Fruit fly (Drosophila melanogaster): ENCODE results near the gene CG34179.

dm6 chr2L:6019352-6020131 is 29.0 kb downstream of the CG34179 start, which contains the start of gene H2.0:
- no peak for TF ChIP-seq Dll (optimal IDR thresholded peaks at IDR 0.05)
- no peak for TF ChIP-seq psq (optimal IDR thresholded peaks at IDR 0.05)
- TF ChIP-seq EcR (GFP tag; optimal IDR thresholded peaks at IDR 0.05): no peak
- TF ChIP-seq CG8478 (optimal IDR thresholded peaks at IDR 0.05): no peak
- no peak for TF ChIP-seq pan (optimal IDR thresholded peaks at IDR 0.05)
